Fruit fly (Drosophila melanogaster) whole organism, embryonic: ENCODE data around the gene natalisin.

Experiments
- Blimp-1 ChIP-seq: fragments of 200-800 bp; sonication (Bioruptor generic); optimal IDR thresholded peaks from 3 replicates; lab custom pipeline; 2018; ENCODE audit warnings: missing biosample characterization, missing genetic modification characterization, mild to moderate bottlenecking, moderate library complexity, missing genetic modification reagents
- CG11247 ChIP-seq: fragments of 200-800 bp; sonication (Bioruptor generic); IDR thresholded peaks from 2 replicates; pipeline ENCODE4 v1.3.6; 2022; ENCODE audit warnings: missing biosample characterization, missing genetic modification characterization
- CG11456 ChIP-seq: fragments of 200-800 bp; sonication (Bioruptor generic); IDR thresholded peaks from 3 replicates; pipeline ENCODE4 v1.3.6; 2022; ENCODE audit warnings: missing biosample characterization, missing genetic modification characterization
- CG11695 ChIP-seq: fragments of 200-800 bp; sonication (Bioruptor generic); IDR thresholded peaks from 3 replicates; pipeline ENCODE4 v1.3.6; 2022; ENCODE audit warnings: missing biosample characterization, missing genetic modification characterization
- CG12769 ChIP-seq: fragments of 200-800 bp; sonication (Bioruptor generic); optimal IDR thresholded peaks from 2 replicates; lab custom pipeline; 2019; ENCODE audit warnings: missing biosample characterization, mild to moderate bottlenecking, missing genetic modification characterization, moderate library complexity
- CG16779 ChIP-seq: fragments of 200-800 bp; sonication (Bioruptor generic); IDR thresholded peaks from 2 replicates; pipeline ENCODE4 v1.3.6; 2022; ENCODE audit warnings: missing biosample characterization, missing genetic modification characterization
- CG2712 ChIP-seq: fragments of 200-800 bp; optimal IDR thresholded peaks from 3 replicates; lab custom pipeline; 2019; ENCODE audit warnings: missing biosample characterization, mild to moderate bottlenecking, missing genetic modification characterization, moderate library complexity
- CG30020 ChIP-seq: fragments of 200-800 bp; optimal IDR thresholded peaks from 2 replicates; lab custom pipeline; 2019; ENCODE audit warnings: missing biosample characterization, mild to moderate bottlenecking, missing genetic modification characterization, moderate library complexity
- CG34224 ChIP-seq: fragments of 200-800 bp; sonication (Bioruptor generic); IDR thresholded peaks from 3 replicates; pipeline ENCODE4 v1.3.6; 2022; ENCODE audit warnings: missing biosample characterization, missing genetic modification characterization; ENCODE audit not compliant: partially characterized antibody
- CG34422 ChIP-seq: fragments of 200-800 bp; sonication (Bioruptor generic); IDR thresholded peaks from 3 replicates; pipeline ENCODE4 v1.3.6; 2022; ENCODE audit warnings: missing biosample characterization, missing genetic modification characterization
- CG6791 ChIP-seq: fragments of 200-800 bp; sonication (Bioruptor generic); IDR thresholded peaks from 3 replicates; pipeline ENCODE4 v1.3.6; 2022; ENCODE audit warnings: missing biosample characterization, missing genetic modification characterization; ENCODE audit not compliant: partially characterized antibody
- CG9437 ChIP-seq: fragments of 200-800 bp; sonication (Bioruptor generic); optimal IDR thresholded peaks from 2 replicates; lab custom pipeline; 2018; ENCODE audit warnings: missing biosample characterization, mild to moderate bottlenecking, missing genetic modification characterization
- Camta ChIP-seq: fragments of 200-800 bp; sonication (Bioruptor generic); optimal IDR thresholded peaks from 2 replicates; lab custom pipeline; 2016; ENCODE audit warnings: missing biosample characterization, missing genetic modification characterization
- Chrac-16 ChIP-seq: fragments of 200-800 bp; sonication (Bioruptor generic); optimal IDR thresholded peaks from 3 replicates; lab custom pipeline; 2016; ENCODE audit warnings: missing biosample characterization, missing genetic modification characterization
- Dp ChIP-seq: fragments of 200-800 bp; sonication (Bioruptor generic); optimal IDR thresholded peaks from 2 replicates; lab custom pipeline; 2018; ENCODE audit warnings: missing biosample characterization, mild to moderate bottlenecking, missing genetic modification characterization, moderate library complexity
- ERR ChIP-seq: fragments of 200-800 bp; sonication (Bioruptor generic); optimal IDR thresholded peaks from 2 replicates; lab custom pipeline; 2016; ENCODE audit warnings: missing biosample characterization, missing genetic modification characterization
- GATAe ChIP-seq: fragments of 200-800 bp; sonication (Bioruptor generic); conservative IDR thresholded peaks from 2 replicates; pipeline ENCODE4 v1.3.6; 2022; ENCODE audit warnings: missing biosample characterization, missing genetic modification characterization
- HHEX ChIP-seq: fragments of 200-800 bp; sonication (Bioruptor generic); optimal IDR thresholded peaks from 3 replicates; lab custom pipeline; 2017; ENCODE audit warnings: missing biosample characterization, mild to moderate bottlenecking, missing genetic modification characterization, missing genetic modification reagents
- HLH4C ChIP-seq: fragments of 200-800 bp; sonication (Bioruptor generic); IDR thresholded peaks from 3 replicates; pipeline ENCODE4 v1.3.6; 2022; ENCODE audit warnings: missing biosample characterization, missing genetic modification characterization; ENCODE audit not compliant: partially characterized antibody
- Med ChIP-seq: fragments of 200-800 bp; sonication (Bioruptor generic); peaks from one replicate; lab custom pipeline; 2016; ENCODE audit warnings: missing biosample characterization, missing genetic modification characterization, mild to moderate bottlenecking, inconsistent platforms, moderate library complexity
- Mrtf ChIP-seq: fragments of 200-800 bp; sonication (Bioruptor generic); IDR thresholded peaks from 3 replicates; pipeline ENCODE4 v1.3.6; 2022; ENCODE audit warnings: missing biosample characterization, missing genetic modification characterization
- Pdp1 ChIP-seq, 2 experiments: fragments of 200-800 bp; sonication (Bioruptor generic); optimal IDR thresholded peaks; 3 replicates each; lab custom pipeline; 2016; ENCODE audit warnings: missing biosample characterization in 2 of 2, missing genetic modification characterization in 2 of 2, mild to moderate bottlenecking in 1 of 2, moderate library complexity in 1 of 2
- Rfx ChIP-seq: fragments of 200-800 bp; sonication (Bioruptor generic); IDR thresholded peaks from 2 replicates; pipeline ENCODE4 v1.3.6; 2022; ENCODE audit warnings: missing biosample characterization, missing genetic modification characterization
- Sry-β ChIP-seq: fragments of 200-800 bp; sonication (Bioruptor generic); optimal IDR thresholded peaks from 2 replicates; lab custom pipeline; 2018; ENCODE audit warnings: missing biosample characterization, mild to moderate bottlenecking, missing genetic modification characterization, moderate library complexity
- TFAM ChIP-seq: fragments of 200-800 bp; sonication (Bioruptor generic); optimal IDR thresholded peaks from 2 replicates; lab custom pipeline; 2017; ENCODE audit warnings: missing biosample characterization, missing genetic modification characterization, inconsistent platforms
- abd-A ChIP-seq: fragments of 200-800 bp; sonication (Bioruptor generic); optimal IDR thresholded peaks from 3 replicates; lab custom pipeline; 2019; ENCODE audit warnings: missing biosample characterization, mild to moderate bottlenecking, missing genetic modification characterization, moderate library complexity
- bcd ChIP-seq: fragments of 200-800 bp; sonication (Bioruptor generic); optimal IDR thresholded peaks from 2 replicates; lab custom pipeline; 2017; ENCODE audit warnings: missing biosample characterization, mild to moderate bottlenecking, missing genetic modification characterization
- cas ChIP-seq: fragments of 200-800 bp; sonication (Bioruptor generic); IDR thresholded peaks from 2 replicates; pipeline ENCODE4 v1.3.6; 2022; ENCODE audit warnings: missing biosample characterization, missing genetic modification characterization
- crol ChIP-seq: fragments of 200-800 bp; sonication (Bioruptor generic); IDR thresholded peaks from 2 replicates; pipeline ENCODE4 v1.3.6; 2022; ENCODE audit warnings: missing biosample characterization, missing genetic modification characterization
- eve ChIP-seq, 2 experiments: fragments of >200 bp; optimal IDR thresholded peaks; 2 replicates each; lab custom pipeline; 2017; ENCODE audit warnings: missing biosample characterization in 2 of 2, missing genetic modification characterization in 2 of 2
- exex ChIP-seq: fragments of 200-800 bp; sonication (Bioruptor generic); optimal IDR thresholded peaks from 4 replicates; lab custom pipeline; 2018; ENCODE audit warnings: missing biosample characterization, mild to moderate bottlenecking, missing genetic modification characterization, moderate library complexity
- lbe ChIP-seq: fragments of 200-800 bp; sonication (Bioruptor generic); optimal IDR thresholded peaks from 2 replicates; lab custom pipeline; 2016; ENCODE audit warnings: missing biosample characterization, mild to moderate bottlenecking, missing genetic modification characterization
- pan ChIP-seq, 4 experiments: fragments of >200 bp in 3 of 4; fragments of 200-800 bp in 1 of 4; sonication (Bioruptor generic) in 1 of 4; optimal IDR thresholded peaks in 3 of 4; IDR thresholded peaks in 1 of 4; 2 replicates each; pipeline versions ENCODE4 v1.3.6 to Lab custom; 2017 to 2022; ENCODE audit warnings: missing biosample characterization in 2 of 4, missing genetic modification characterization in 2 of 4, mixed read lengths in 1 of 4
- run ChIP-seq: fragments of 200-800 bp; sonication (Bioruptor generic); optimal IDR thresholded peaks from 3 replicates; lab custom pipeline; 2018; ENCODE audit warnings: missing biosample characterization, mild to moderate bottlenecking, missing genetic modification characterization
- sd ChIP-seq: fragments of 200-800 bp; sonication (Bioruptor generic); optimal IDR thresholded peaks from 3 replicates; lab custom pipeline; 2018; ENCODE audit warnings: missing biosample characterization, mild to moderate bottlenecking, missing genetic modification characterization, moderate library complexity
- sens ChIP-seq: fragments of 200-800 bp; sonication (Bioruptor generic); peaks from one replicate; lab custom pipeline; 2016; ENCODE audit warnings: missing biosample characterization, missing genetic modification characterization
- vfl ChIP-seq: fragments of 200-800 bp; sonication (Bioruptor generic); optimal IDR thresholded peaks from 2 replicates; lab custom pipeline; 2016; ENCODE audit warnings: missing biosample characterization, missing genetic modification characterization

Gene natalisin

DNA sequence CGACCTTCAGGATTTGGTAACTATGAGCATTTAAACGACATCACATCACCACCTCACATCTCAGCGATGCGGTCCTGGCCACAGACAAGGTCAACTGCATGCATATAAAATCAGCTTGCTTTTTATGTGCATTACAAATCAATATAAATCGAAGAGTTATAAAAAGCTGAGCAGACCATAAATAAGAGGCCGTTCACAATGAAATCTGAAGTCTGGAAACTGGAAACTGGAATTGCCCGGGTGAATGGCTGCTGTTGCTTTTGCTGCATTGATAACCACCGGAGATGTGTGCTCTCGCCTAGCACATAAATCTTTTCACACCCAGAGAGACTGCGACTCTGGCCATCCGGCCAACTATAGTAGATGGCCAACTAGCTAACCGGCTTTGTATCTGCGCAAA, 43.9 kb downstream of the natalisin start:
- TF ChIP-seq CG9437 (GFP tag; lab: Kevin White, UChicago) (no peak), sens (GFP tag; lab: Kevin White, UChicago) (peak; percentile 24), TFAM (GFP tag; lab: Kevin White, UChicago) (no peak), ERR (GFP tag; lab: Kevin White, UChicago) (no peak), CG11456 (GFP tag; lab: Robert Waterston, UW) (0 out of 3 replicates have a peak, but pooled peaks have one; percentile 9), CG12769 (tag; lab: Kevin White, UChicago) (no peak)

DNA sequence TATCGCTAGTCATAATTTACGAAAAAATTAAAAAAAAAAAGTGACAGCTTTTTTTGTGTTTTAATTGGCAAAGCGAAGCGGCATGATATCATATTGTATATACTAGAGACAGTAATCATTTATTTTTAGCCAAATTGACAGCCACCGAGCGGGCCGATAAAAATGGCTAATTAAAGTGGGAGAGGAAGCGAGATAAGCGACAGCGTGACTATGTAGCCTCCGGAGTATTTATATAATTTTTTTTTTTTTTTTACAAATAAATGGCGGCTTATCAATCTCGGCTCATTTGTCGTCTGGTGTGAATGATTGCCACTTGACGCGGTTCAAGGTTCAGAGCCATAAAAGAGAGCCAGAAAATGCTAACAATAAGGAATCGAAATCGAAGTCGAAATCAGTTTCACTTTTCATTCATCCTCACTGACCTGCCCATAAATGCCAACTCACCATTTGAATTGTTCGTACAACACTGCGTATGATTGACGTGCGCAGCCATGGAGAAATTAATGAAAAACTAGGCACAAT, 44.5 kb downstream of the natalisin start:
- TF ChIP-seq eve (GFP tag; optimal IDR thresholded peaks at IDR 0.05; lab: Kevin White, UChicago) (peak in 1 of 2 experiments; percentile 5), Camta (GFP tag; lab: Kevin White, UChicago) (no peak), exex (tag; lab: Kevin White, UChicago) (peak; percentile 65), CG6791 (no peak), Pdp1 (GFP tag; optimal IDR thresholded peaks at IDR 0.05; lab: Kevin White, UChicago) (peak in 1 of 2 experiments; percentile 7), Blimp-1 (GFP tag; lab: Kevin White, UChicago) (peak; percentile 33), pan (optimal IDR thresholded peaks at IDR 0.05; lab: Kevin White, UChicago) (no peak), pan (GFP tag; optimal IDR thresholded peaks at IDR 0.05 in 1 of 2, IDR thresholded peaks at IDR 0.05 in 1 of 2) (no peak), Chrac-16 (GFP tag; lab: Kevin White, UChicago) (no peak), Rfx (GFP tag; lab: Robert Waterston, UW) (no peak), CG2712 (tag; lab: Kevin White, UChicago) (no peak)

DNA sequence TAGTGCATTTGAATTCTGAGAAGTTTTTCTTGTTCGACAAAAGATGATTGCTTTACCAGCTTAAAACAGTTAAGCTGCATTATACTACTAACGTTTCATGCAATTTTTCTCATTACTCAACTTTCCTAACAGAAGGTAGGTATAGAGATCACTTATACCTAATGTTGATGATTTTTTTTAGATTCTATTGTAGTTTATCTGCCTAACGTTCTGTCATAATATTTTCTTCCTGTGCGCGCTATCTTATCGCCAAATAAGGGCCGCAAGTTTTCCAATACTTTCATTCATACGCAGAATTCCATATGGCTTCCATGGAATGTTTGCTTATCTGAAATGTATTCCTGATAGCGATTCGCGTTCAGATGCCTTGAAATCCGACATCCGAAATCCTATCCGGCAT, 46.0 kb downstream of the natalisin start:
- TF ChIP-seq CG30020 (tag; lab: Kevin White, UChicago) (no peak), Med (no peak), run (no peak), CG34224 (no peak), GATAe (GFP tag; lab: Robert Waterston, UW) (peak; percentile 68; the same call in 1 of the 2 replicates), bcd (GFP tag; lab: Kevin White, UChicago) (no peak), ERR (GFP tag; lab: Kevin White, UChicago) (no peak), cas (no peak), abd-A (tag; lab: Kevin White, UChicago) (no peak), CG11695 (GFP tag; lab: Robert Waterston, UW) (no peak), vfl (GFP tag; lab: Kevin White, UChicago) (no peak), CG34422 (GFP tag; lab: Robert Waterston, UW) (no peak), sd (tag; lab: Kevin White, UChicago) (peak; percentile 87), HLH4C (GFP tag; lab: Robert Waterston, UW) (no peak), Mrtf (no peak), Dp (GFP tag; lab: Kevin White, UChicago) (no peak), exex (tag; lab: Kevin White, UChicago) (peak; percentile 17)

DNA sequence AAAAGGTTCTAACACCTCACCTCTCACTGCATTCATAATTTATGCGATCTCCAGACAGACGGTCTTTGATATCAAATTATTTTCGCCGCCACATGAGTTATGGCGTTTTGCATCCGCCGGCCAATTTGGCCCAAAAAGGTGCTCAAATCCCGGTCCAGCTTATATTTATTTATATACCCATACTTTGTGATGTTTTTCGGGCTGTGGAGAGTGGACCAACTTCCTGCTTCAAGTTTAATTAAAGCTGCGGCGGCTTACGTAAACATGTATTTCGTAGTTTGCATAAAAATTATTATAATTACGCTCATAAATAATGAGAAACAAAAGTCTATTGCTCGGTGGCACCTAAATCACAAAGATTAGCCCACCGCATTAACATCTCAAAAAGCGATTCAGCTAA, 46.8 kb downstream of the natalisin start:
- TF ChIP-seq Pdp1 (GFP tag; optimal IDR thresholded peaks at IDR 0.05; lab: Kevin White, UChicago) (peak in 1 of 2 experiments; percentile 18), CG16779 (no peak), Sry-β (GFP tag; lab: Kevin White, UChicago) (no peak), lbe (GFP tag; lab: Kevin White, UChicago) (no peak), crol (GFP tag; lab: Robert Waterston, UW) (no peak), CG11247 (GFP tag; lab: Robert Waterston, UW) (no peak), sens (GFP tag; lab: Kevin White, UChicago) (peak; percentile 61), HHEX (GFP tag; lab: Kevin White, UChicago) (no peak), Med (peak; percentile 52)
